Fruit fly (Drosophila melanogaster): ENCODE results near the gene Or85c.

The Or85c gene

DNA sequence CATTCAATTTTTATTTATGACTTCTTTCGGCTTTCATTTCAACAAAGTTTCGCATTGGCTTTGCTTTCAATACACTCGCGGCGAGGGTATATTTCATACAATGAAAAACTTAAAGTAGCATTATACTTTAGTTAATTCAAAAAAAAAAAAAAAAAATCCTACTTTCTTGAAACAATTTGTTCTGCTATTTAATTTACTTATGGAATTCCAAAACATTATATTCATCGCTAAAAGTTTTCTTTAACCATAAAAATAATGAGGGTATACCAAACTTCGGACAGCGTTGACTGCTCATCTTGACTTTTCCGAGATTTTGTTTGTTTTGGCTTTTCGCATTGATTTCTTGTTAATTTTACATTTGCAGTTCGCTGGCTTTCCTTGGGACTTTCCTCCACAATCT, 42.3 kb downstream of the Or85c start:
- no peak for TF ChIP-seq noc (tag; optimal IDR thresholded peaks at IDR 0.05)

DNA sequence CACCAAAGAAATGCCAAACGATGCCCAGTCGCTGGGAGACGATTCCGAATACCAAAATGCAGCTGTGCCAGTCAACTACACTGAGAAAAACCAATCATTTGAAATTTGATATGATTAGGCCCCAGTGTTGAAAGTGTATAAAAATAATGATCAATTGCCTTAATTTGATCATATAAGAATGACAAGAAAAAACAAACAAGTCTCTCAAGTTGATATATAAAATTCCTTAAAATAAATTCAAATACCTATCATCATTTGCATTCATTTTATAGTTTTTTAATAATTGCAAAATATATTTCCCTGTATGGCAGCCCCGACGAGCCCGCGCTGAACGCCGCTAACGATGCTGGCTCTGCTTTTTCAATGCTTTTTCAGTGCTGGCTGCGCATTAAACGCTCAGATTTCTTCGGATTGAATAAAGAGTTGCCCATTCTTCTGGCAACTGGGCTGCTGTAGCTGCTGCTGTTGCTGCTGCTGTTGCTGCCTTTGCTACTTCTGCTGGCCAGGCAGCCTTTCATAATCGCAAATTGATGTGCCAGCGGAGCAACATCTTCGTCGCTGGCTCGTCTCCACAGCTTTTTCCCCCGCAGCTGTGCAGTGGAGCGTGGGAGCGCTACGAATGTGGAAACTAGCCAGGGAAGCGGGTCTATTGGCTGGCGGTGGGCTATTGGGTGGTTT, 43.0 kb downstream of the Or85c start:
- no peak for TF ChIP-seq noc (tag; optimal IDR thresholded peaks at IDR 0.05)

DNA sequence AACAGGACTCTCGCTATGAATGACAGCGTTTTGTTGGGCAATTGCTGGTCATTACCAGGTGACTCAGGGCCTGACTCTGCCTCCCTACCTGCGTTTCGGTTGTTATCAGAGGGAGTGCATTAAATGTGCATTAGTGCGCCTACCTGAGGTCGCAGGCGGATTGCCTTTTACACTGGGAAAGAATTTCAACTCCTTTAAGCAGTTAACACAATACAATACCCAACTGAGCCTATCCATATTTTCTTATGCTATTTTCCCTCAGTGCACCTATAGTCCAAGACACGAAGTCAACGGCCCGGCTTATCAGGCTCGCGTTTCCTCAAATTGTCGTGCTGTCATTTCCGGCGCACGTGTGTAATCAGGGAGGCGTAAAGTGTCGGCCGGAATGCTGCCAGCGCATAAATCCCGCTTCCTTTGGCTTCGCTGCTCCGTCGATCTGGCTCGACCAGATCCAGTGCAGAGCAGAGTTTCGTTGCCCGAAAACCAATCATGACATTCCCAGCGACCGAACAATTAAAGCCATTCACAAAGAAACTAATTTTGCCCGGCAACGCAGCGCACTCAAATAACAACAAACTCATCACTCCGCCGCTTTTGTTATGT, 44.9 kb downstream of the Or85c start:
- TF ChIP-seq noc (tag; optimal IDR thresholded peaks at IDR 0.05): no peak

- TF ChIP-seq noc (tag; optimal IDR thresholded peaks at IDR 0.05): no peak
Measured at dm6 chr3R:8463904-8464303, 48.9 kb downstream of the Or85c start.
